Fruit fly (Drosophila melanogaster) S2 (cell line): ENCODE data around the gene Coa8.

Experiments used
- CG8478 ChIP-seq: fragments of >200 bp; optimal IDR thresholded peaks from 2 replicates; lab custom pipeline; 2018
- CTCF ChIP-seq, 2 experiments: fragments of >200 bp; optimal IDR thresholded peaks; 2 replicates each; lab custom pipeline; 2018

DNA sequence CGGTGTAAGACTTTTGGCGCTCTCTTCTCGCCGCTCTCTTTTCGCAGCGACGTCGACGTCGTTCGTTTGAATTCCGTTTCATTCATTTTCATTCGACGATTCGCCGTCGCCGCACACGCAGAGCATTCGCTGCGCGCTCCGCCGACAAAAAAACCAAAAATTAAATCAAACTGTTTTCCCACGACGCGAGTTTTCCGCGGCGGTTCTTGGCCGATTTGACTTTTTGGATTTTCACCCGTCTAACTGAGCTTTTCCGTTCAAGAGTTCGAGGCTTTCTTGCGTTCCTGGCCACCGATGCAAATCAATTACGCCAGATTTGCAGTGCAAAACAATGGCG is 48.9 kb upstream of the Coa8 start:
- TF ChIP-seq CG8478 (no peak), CTCF (optimal IDR thresholded peaks at IDR 0.05; lab: Kevin White, UChicago) (no peak)
